Worm (Caenorhabditis elegans) whole organism, L3 larva: Measurements from ENCODE around the gene plp-1.

Source experiments
- R02D3.7 ChIP-seq: fragments of 150-350 bp; optimal IDR thresholded peaks from 2 replicates; lab custom pipeline; 2014; ENCODE audit warnings: missing biosample characterization, missing genetic modification characterization
- ZK546.5 ChIP-seq: sonication (generic microtip); optimal IDR thresholded peaks from 2 replicates; lab custom pipeline; 2017; ENCODE audit warnings: missing biosample characterization, missing genetic modification characterization
- ama-1 ChIP-seq: fragments of 150-350 bp; optimal IDR thresholded peaks from 2 replicates; lab custom pipeline; 2018
- ceh-16 ChIP-seq: sonication (generic microtip); optimal IDR thresholded peaks from 2 replicates; lab custom pipeline; 2017; ENCODE audit warnings: missing biosample characterization, missing genetic modification characterization
- ceh-28 ChIP-seq: fragments of 150-350 bp; optimal IDR thresholded peaks from 2 replicates; lab custom pipeline; 2014; ENCODE audit warnings: missing biosample characterization, missing genetic modification reagents, missing genetic modification characterization
- ceh-82 ChIP-seq: fragments of 150-350 bp; optimal IDR thresholded peaks from 2 replicates; lab custom pipeline; 2014; ENCODE audit warnings: missing biosample characterization, missing genetic modification characterization
- daf-12 ChIP-seq: fragments of 150-350 bp; optimal IDR thresholded peaks from 2 replicates; lab custom pipeline; 2014; ENCODE audit warnings: missing biosample characterization, missing genetic modification reagents, missing genetic modification characterization
- egl-5 ChIP-seq: fragments of 150-350 bp; optimal IDR thresholded peaks from 2 replicates; lab custom pipeline; 2017; ENCODE audit warnings: missing biosample characterization, missing genetic modification reagents, missing genetic modification characterization, inconsistent platforms
- elt-1 ChIP-seq: fragments of 150-350 bp; optimal IDR thresholded peaks from 2 replicates; lab custom pipeline; 2014; ENCODE audit warnings: missing biosample characterization, missing genetic modification characterization
- elt-2 ChIP-seq: sonication (generic microtip); optimal IDR thresholded peaks from 2 replicates; lab custom pipeline; 2016; ENCODE audit warnings: missing genetic modification reagents, mild to moderate bottlenecking, missing genetic modification characterization, missing compliant biosample characterization
- eor-1 ChIP-seq, 2 experiments: fragments of 150-350 bp; optimal IDR thresholded peaks; 2 replicates each; lab custom pipeline; 2014 to 2018; ENCODE audit warnings: missing biosample characterization in 2 of 2, missing genetic modification characterization in 2 of 2
- fkh-10 ChIP-seq: sonication (generic microtip); optimal IDR thresholded peaks from 2 replicates; lab custom pipeline; 2017; ENCODE audit warnings: missing biosample characterization, missing genetic modification reagents, missing genetic modification characterization
- fkh-2 ChIP-seq: fragments of 150-350 bp; optimal IDR thresholded peaks from 2 replicates; lab custom pipeline; 2014; ENCODE audit warnings: missing biosample characterization, missing genetic modification reagents, missing genetic modification characterization
- fos-1 ChIP-seq: fragments of 150-350 bp; optimal IDR thresholded peaks from 2 replicates; lab custom pipeline; 2014; ENCODE audit warnings: missing biosample characterization, missing genetic modification characterization
- jun-1 ChIP-seq: fragments of 150-350 bp; optimal IDR thresholded peaks from 2 replicates; lab custom pipeline; 2014; ENCODE audit warnings: missing biosample characterization, missing genetic modification reagents, missing genetic modification characterization
- lin-15B ChIP-seq: fragments of 150-350 bp; optimal IDR thresholded peaks from 2 replicates; lab custom pipeline; 2014; ENCODE audit warnings: missing biosample characterization, missing genetic modification characterization
- lin-39 ChIP-seq: fragments of 150-350 bp; optimal IDR thresholded peaks from 2 replicates; lab custom pipeline; 2018; ENCODE audit warnings: missing biosample characterization, missing genetic modification reagents, missing genetic modification characterization
- lsy-12 ChIP-seq: sonication (generic microtip); optimal IDR thresholded peaks from 2 replicates; lab custom pipeline; 2016; ENCODE audit warnings: mild to moderate bottlenecking, missing genetic modification characterization, missing compliant biosample characterization
- mml-1 ChIP-seq: fragments of 150-350 bp; sonication (generic microtip); optimal IDR thresholded peaks from 3 replicates; lab custom pipeline; 2014; ENCODE audit warnings: missing biosample characterization, missing genetic modification characterization
- nfya-1 ChIP-seq: sonication (generic microtip); optimal IDR thresholded peaks from 2 replicates; lab custom pipeline; 2017; ENCODE audit warnings: missing genetic modification characterization, mild to moderate bottlenecking, missing compliant biosample characterization, antibody characterized with exemption, moderate library complexity; ENCODE audit not compliant: insufficient read depth
- nhr-11 ChIP-seq: fragments of 150-350 bp; optimal IDR thresholded peaks from 2 replicates; lab custom pipeline; 2014; ENCODE audit warnings: missing biosample characterization, missing genetic modification characterization
- nhr-23 ChIP-seq: fragments of 150-350 bp; optimal IDR thresholded peaks from 2 replicates; lab custom pipeline; 2014; ENCODE audit warnings: missing biosample characterization, missing genetic modification reagents, missing genetic modification characterization
- nhr-237 ChIP-seq: fragments of 150-350 bp; optimal IDR thresholded peaks from 2 replicates; lab custom pipeline; 2014; ENCODE audit warnings: missing biosample characterization, missing genetic modification characterization
- nhr-25 ChIP-seq: sonication (generic microtip); optimal IDR thresholded peaks from 2 replicates; lab custom pipeline; 2017; ENCODE audit warnings: missing biosample characterization, missing genetic modification characterization
- nhr-28 ChIP-seq: fragments of 150-350 bp; optimal IDR thresholded peaks from 2 replicates; lab custom pipeline; 2014; ENCODE audit warnings: missing biosample characterization, missing genetic modification characterization
- nhr-43 ChIP-seq: sonication (generic microtip); optimal IDR thresholded peaks from 2 replicates; lab custom pipeline; 2016; ENCODE audit warnings: mild to moderate bottlenecking, missing genetic modification characterization, missing compliant biosample characterization; ENCODE audit not compliant: poor library complexity, severe bottlenecking
- nhr-67 ChIP-seq: fragments of 150-350 bp; optimal IDR thresholded peaks from 2 replicates; lab custom pipeline; 2014; ENCODE audit warnings: missing biosample characterization, missing genetic modification characterization
- nhr-76 ChIP-seq: fragments of 150-350 bp; sonication (generic microtip); optimal IDR thresholded peaks from 5 replicates; lab custom pipeline; 2014; ENCODE audit warnings: missing biosample characterization, missing genetic modification characterization
- nhr-77 ChIP-seq: fragments of 150-350 bp; optimal IDR thresholded peaks from 2 replicates; lab custom pipeline; 2014; ENCODE audit warnings: missing biosample characterization, missing genetic modification characterization
- pha-4 ChIP-seq: fragments of 150-350 bp; optimal IDR thresholded peaks from 2 replicates; lab custom pipeline; 2014; ENCODE audit warnings: missing biosample characterization, missing genetic modification reagents, missing genetic modification characterization
- sea-2 ChIP-seq: fragments of 150-350 bp; sonication (generic microtip); optimal IDR thresholded peaks from 4 replicates; lab custom pipeline; 2014; ENCODE audit warnings: missing biosample characterization, missing genetic modification reagents, missing genetic modification characterization
- skn-1 ChIP-seq: fragments of 150-350 bp; optimal IDR thresholded peaks from 2 replicates; lab custom pipeline; 2014; ENCODE audit warnings: missing biosample characterization, missing genetic modification characterization
- snpc-4 ChIP-seq: fragments of 150-350 bp; optimal IDR thresholded peaks from 2 replicates; lab custom pipeline; 2014; ENCODE audit warnings: missing biosample characterization, missing genetic modification characterization
- unc-39 ChIP-seq: sonication (generic microtip); optimal IDR thresholded peaks from 4 replicates; lab custom pipeline; 2017; ENCODE audit warnings: missing biosample characterization, missing genetic modification characterization
- unc-62 ChIP-seq: fragments of 150-350 bp; sonication (generic microtip); optimal IDR thresholded peaks from 4 replicates; lab custom pipeline; 2014; ENCODE audit warnings: missing biosample characterization, missing genetic modification reagents, missing genetic modification characterization
- ztf-11 ChIP-seq: fragments of 150-350 bp; optimal IDR thresholded peaks from 2 replicates; lab custom pipeline; 2014; ENCODE audit warnings: missing biosample characterization, missing genetic modification characterization

plp-1 gene

DNA sequence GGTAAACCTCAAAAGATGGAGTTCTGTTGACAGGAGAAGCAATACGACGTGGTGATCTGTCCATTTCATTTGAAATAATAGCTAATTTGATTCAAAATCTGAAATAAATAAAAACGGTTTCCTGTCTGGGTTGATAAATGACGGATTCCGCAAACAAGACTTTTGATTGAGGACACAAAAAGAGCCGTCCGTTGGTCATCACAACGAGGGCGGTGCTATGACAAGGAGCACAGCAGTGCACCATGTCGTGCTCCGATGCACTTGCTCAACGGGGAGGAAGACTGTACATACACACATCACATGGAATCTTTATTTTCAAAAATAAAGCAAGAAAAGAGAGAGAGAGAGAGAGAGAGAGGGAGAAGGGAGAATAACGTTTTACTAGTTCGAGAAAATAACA is 8.6 kb downstream of the plp-1 start, which contains the start of gene nep-16:
nep-16 (minus strand) TSS at position 101 of the 400 bp plus-strand sequence.
- no peak for TF ChIP-seq sea-2 (GFP tag; lab: Kevin White, UChicago)
- TF ChIP-seq ceh-28 (tag; lab: Kevin White, UChicago) = no peak
- no peak for TF ChIP-seq nhr-11 (tag; lab: Kevin White, UChicago)
- TF ChIP-seq ceh-16 = no peak
- TF ChIP-seq nhr-43 (tag; lab: Kevin White, UChicago) = no peak
- TF ChIP-seq egl-5 (tag; lab: Kevin White, UChicago) = no peak
- no peak for TF ChIP-seq pha-4
- TF ChIP-seq nhr-23 (tag; lab: Kevin White, UChicago) = no peak
- no peak for TF ChIP-seq nhr-237 (tag; lab: Kevin White, UChicago)
- no peak for TF ChIP-seq fkh-10 (GFP tag; lab: Kevin White, UChicago)
- TF ChIP-seq nhr-67 = no peak
- TF ChIP-seq mml-1 (tag; lab: Kevin White, UChicago) = no peak
- TF ChIP-seq nhr-76 (tag; lab: Kevin White, UChicago) = no peak
- TF ChIP-seq fkh-2 = no peak
- TF ChIP-seq daf-12 (tag; lab: Kevin White, UChicago) = no peak
- no peak for TF ChIP-seq ama-1
- TF ChIP-seq nhr-77 (tag; lab: Kevin White, UChicago) = no peak
- TF ChIP-seq, all 47 proteins: peak for 0

DNA sequence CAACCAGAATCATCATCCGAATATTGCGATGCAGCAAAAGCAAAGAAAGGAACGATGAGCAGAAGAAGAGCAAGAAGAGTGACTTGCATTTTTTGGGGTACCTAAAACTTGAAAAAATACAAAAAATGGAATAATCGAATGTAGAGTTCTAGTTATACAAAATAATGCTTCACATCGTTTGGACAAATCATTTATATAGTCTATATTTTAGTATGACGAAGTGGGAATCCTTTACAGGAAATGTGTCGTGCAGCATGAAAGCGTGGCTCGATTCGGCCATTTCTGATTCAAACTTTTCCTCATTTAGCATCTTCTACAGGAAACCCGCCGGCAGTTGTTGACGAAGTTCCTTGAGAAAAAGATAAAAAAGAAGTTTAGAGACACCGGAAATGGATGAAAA is 9.8 kb downstream of the plp-1 start, which contains the start of gene nlp-20:
nlp-20 (minus strand) TSS at position 101 of the 400 bp plus-strand sequence.
- no peak for TF ChIP-seq elt-1

DNA sequence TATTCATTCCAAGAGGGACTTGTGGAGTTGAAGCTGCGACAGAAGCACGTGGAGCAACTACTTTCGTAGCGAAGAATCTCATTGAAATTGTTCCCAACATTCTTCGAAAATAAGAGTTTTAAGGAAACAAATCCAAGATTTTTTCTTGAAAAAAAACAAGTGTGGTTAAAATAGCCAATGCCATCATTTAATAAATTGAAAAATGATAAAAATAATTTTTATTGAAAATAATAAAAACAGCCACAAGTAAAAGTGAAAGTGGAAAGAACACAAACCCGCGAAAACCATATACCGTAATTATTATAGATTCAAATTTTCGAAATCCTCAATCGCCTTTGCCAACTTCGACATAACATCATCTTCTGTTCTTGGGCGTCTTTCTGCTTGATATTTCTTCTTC is 13.0 kb downstream of the plp-1 start, which contains the start of gene hmg-5:
hmg-5 (minus strand) TSS at position 101 of the 400 bp plus-strand sequence.
- TF ChIP-seq snpc-4 (tag; lab: Kevin White, UChicago) (no peak), nhr-76 (tag; lab: Kevin White, UChicago) (no peak), ama-1 (no peak), nhr-11 (tag; lab: Kevin White, UChicago) (no peak), eor-1 (tag; optimal IDR thresholded peaks at IDR 0.05; lab: Kevin White, UChicago) (no peak), fkh-10 (GFP tag; lab: Kevin White, UChicago) (no peak), fos-1 (tag; lab: Kevin White, UChicago) (no peak), nhr-67 (no peak), lin-39 (tag; lab: Kevin White, UChicago) (no peak), jun-1 (no peak), fkh-2 (no peak), pha-4 (no peak), lsy-12 (tag; lab: Kevin White, UChicago) (no peak), nhr-43 (tag; lab: Kevin White, UChicago) (no peak), lin-15B (no peak), skn-1 (tag; lab: Kevin White, UChicago) (no peak), unc-62 (no peak)

DNA sequence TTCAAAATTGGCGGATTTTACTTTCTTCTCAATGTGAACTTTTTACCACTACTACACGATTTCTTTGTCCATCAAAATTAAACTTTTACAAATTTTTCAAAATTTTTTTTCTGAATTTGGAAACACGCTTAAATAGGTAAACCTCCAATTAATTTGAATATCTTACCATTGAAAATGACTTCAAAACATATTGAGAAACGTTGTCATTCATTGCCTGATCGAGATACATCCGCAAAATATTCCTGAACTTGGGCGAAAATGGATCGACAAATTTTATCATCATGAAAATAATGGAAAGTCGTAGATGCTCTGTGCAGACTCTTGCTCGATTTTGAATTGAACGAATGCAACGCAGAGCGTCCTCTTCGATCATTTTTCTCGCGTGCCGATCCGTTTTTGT is 13.7 kb downstream of the plp-1 start:
- no peak for TF ChIP-seq ceh-28 (tag; lab: Kevin White, UChicago)
- no peak for TF ChIP-seq nhr-76 (tag; lab: Kevin White, UChicago)
- TF ChIP-seq ama-1 = no peak
- no peak for TF ChIP-seq ZK546.5 (tag; lab: Kevin White, UChicago)
- no peak for TF ChIP-seq mml-1 (tag; lab: Kevin White, UChicago)
- TF ChIP-seq daf-12 (tag; lab: Kevin White, UChicago) = no peak
- no peak for TF ChIP-seq eor-1 (tag; optimal IDR thresholded peaks at IDR 0.05; lab: Kevin White, UChicago)
- no peak for TF ChIP-seq nhr-77 (tag; lab: Kevin White, UChicago)
- TF ChIP-seq fkh-10 (GFP tag; lab: Kevin White, UChicago) = no peak
- TF ChIP-seq nhr-28 (tag; lab: Kevin White, UChicago) = no peak
- TF ChIP-seq unc-62 = no peak
- TF ChIP-seq fkh-2 = no peak
- TF ChIP-seq, all 47 proteins: peak for 0

ce11 chrIV:7650433-7650832 is 17.3 kb downstream of the plp-1 start:
- no peak for TF ChIP-seq elt-1
- TF ChIP-seq nfya-1 (tag; lab: Kevin White, UChicago) = peak; percentile 69
- no peak for TF ChIP-seq ztf-11 (tag; lab: Kevin White, UChicago)

DNA sequence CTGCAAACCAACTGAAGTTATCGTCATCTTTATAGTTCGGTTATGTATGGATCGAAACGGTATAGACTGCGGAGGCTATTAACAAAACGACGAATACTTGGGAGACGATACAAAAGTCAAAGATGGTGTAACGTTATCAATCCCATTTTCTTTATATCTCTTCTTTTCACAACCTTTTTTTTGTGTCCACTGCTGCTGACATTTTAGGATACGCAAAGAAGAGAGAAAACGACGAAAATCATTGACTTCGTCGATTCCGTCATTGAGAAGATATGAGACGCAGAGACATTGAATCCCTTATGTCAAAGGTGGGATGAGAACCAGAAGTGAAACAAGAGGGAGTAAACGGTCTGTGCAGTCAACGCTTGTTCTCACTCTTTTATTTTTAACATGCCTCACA is 18.0 kb downstream of the plp-1 start, which contains the start of gene cima-1:
cima-1 (plus strand) TSS at position 340 of the 400 bp plus-strand sequence.
- TF ChIP-seq nhr-25 (tag; lab: Kevin White, UChicago) (peak; percentile 12), unc-39 (tag; lab: Kevin White, UChicago) (no peak), nhr-77 (tag; lab: Kevin White, UChicago) (no peak), lin-15B (no peak), mml-1 (tag; lab: Kevin White, UChicago) (no peak), nhr-23 (tag; lab: Kevin White, UChicago) (peak; percentile 13), R02D3.7 (no peak), nhr-67 (no peak), elt-2 (tag; lab: Kevin White, UChicago) (no peak), elt-1 (no peak), snpc-4 (tag; lab: Kevin White, UChicago) (no peak), ZK546.5 (tag; lab: Kevin White, UChicago) (no peak), ceh-82 (tag; lab: Kevin White, UChicago) (no peak)
